3 fruit fly cellular contexts compared by ENCODE assay signal in genomic region chr3R:18422446-18422845, dm6.
TF ChIP-seq lines count a peak whose summit lies in the region.

No protein-coding gene starts in this region.

- TF ChIP-seq CTCF in whole organism, embryonic (GFP tag; optimal IDR thresholded peaks at IDR 0.05; lab: Kevin White, UChicago): no peak

TF ChIP-seq in whole organism, embryonic, 481 proteins besides CTCF, POLR2A, EP300 and RAD21:
- TF ChIP-seq CG8478 (optimal IDR thresholded peaks at IDR 0.05; lab: Kevin White, UChicago): peak; percentile 70
- TF ChIP-seq Ets65A (GFP tag; lab: Kevin White, UChicago): peak; percentile 16
- TF ChIP-seq CG17186 (GFP tag; optimal IDR thresholded peaks at IDR 0.05; lab: Kevin White, UChicago): no peak
- TF ChIP-seq CG11504 (tag; optimal IDR thresholded peaks at IDR 0.05; lab: Kevin White, UChicago): peak; percentile 71
- TF ChIP-seq Dfd (GFP tag; optimal IDR thresholded peaks at IDR 0.05; lab: Kevin White, UChicago): peak in 1 of 2 experiments; percentile 24
- no peak for TF ChIP-seq bbx (GFP tag; IDR thresholded peaks at IDR 0.05; lab: Robert Waterston, UW; ENCODE audit: partially characterized antibody)
- no peak for TF ChIP-seq CG6689 (GFP tag; IDR thresholded peaks at IDR 0.05; lab: Robert Waterston, UW)
- no peak for TF ChIP-seq caup (GFP tag; optimal IDR thresholded peaks at IDR 0.05; lab: Kevin White, UChicago; ENCODE audit: severe bottlenecking)

TF ChIP-seq in whole organism, prepupa, 60 proteins besides CTCF, POLR2A, EP300 and RAD21:
- TF ChIP-seq CG3919 (GFP tag; optimal IDR thresholded peaks at IDR 0.05; lab: Kevin White, UChicago) (peak; percentile 18), Ets96B (tag; optimal IDR thresholded peaks at IDR 0.05; lab: Kevin White, UChicago) (no peak), CG11902 (GFP tag; optimal IDR thresholded peaks at IDR 0.05; lab: Kevin White, UChicago) (no peak)
TF ChIP-seq in whole organism, prepupa: peak in this region for 1.

TF ChIP-seq in whole organism, wandering third instar larva, 38 proteins besides CTCF, POLR2A, EP300 and RAD21:
- TF ChIP-seq Rel (GFP tag; optimal IDR thresholded peaks at IDR 0.05; lab: Kevin White, UChicago) (no peak), Rel (tag; optimal IDR thresholded peaks at IDR 0.05; lab: Kevin White, UChicago) (no peak), woc (GFP tag; optimal IDR thresholded peaks at IDR 0.05; lab: Kevin White, UChicago) (no peak), Vsx2 (GFP tag; optimal IDR thresholded peaks at IDR 0.05; lab: Kevin White, UChicago; ENCODE audit: partially characterized antibody) (no peak), psq (GFP tag; optimal IDR thresholded peaks at IDR 0.05; lab: Kevin White, UChicago) (no peak), N (GFP tag; optimal IDR thresholded peaks at IDR 0.05; lab: Kevin White, UChicago) (no peak), Dfd (GFP tag; optimal IDR thresholded peaks at IDR 0.05; lab: Kevin White, UChicago) (peak; percentile 98)
